Worm (Caenorhabditis elegans): ENCODE results near the gene sru-13.
A peak's percentile ranks its signal among the peaks of the same experiment; 100 is the strongest.

Gene sru-13

ce11 chrIV:12527217-12527616 is 4.8 kb upstream of the sru-13 start, which contains the start of gene F53B2.8 (continued):
- TF ChIP-seq fos-1 (tag; optimal IDR thresholded peaks at IDR 0.05), result no peak
- TF ChIP-seq tra-1 (GFP tag; IDR thresholded peaks at IDR 0.05), result no peak
- no peak for TF ChIP-seq F44E2.7 (GFP tag; IDR thresholded peaks at IDR 0.05)
- peak; percentile 81 for TF ChIP-seq dmd-6 (GFP tag; IDR thresholded peaks at IDR 0.05)
- no peak for TF ChIP-seq nhr-42 (GFP tag; IDR thresholded peaks at IDR 0.05)
- TF ChIP-seq nhr-11 (tag; optimal IDR thresholded peaks at IDR 0.05), result peak; percentile 10
- TF ChIP-seq lsy-2 (tag; optimal IDR thresholded peaks at IDR 0.05), result peak; percentile 17 to 37
- TF ChIP-seq skn-1 (tag; optimal IDR thresholded peaks at IDR 0.05), result no peak
- no peak for TF ChIP-seq ama-1 (optimal IDR thresholded peaks at IDR 0.05)
- peak; percentile 56 for TF ChIP-seq nhr-77 (tag; optimal IDR thresholded peaks at IDR 0.05)
- TF ChIP-seq rbr-2 (tag; optimal IDR thresholded peaks at IDR 0.05), result no peak
- no peak for TF ChIP-seq R02D3.7 (tag; optimal IDR thresholded peaks at IDR 0.05)
- no peak for TF ChIP-seq fkh-10 (GFP tag; optimal IDR thresholded peaks at IDR 0.05)
- no peak for TF ChIP-seq zfp-3 (GFP tag; conservative IDR thresholded peaks at IDR 0.05)
- no peak for TF ChIP-seq ceh-20 (GFP tag; IDR thresholded peaks at IDR 0.05)
- TF ChIP-seq lim-7 (GFP tag; IDR thresholded peaks at IDR 0.05), result no peak
- peak in 1 of 2 experiments; percentile 8 for TF ChIP-seq mdl-1 (tag; optimal IDR thresholded peaks at IDR 0.05)
- no peak for TF ChIP-seq lir-3 (tag; optimal IDR thresholded peaks at IDR 0.05)
- TF ChIP-seq nhr-6 (tag; optimal IDR thresholded peaks at IDR 0.05), result peak; percentile 95
- TF ChIP-seq ceh-32 (tag; optimal IDR thresholded peaks at IDR 0.05; ENCODE audit: poor library complexity), result no peak
- TF ChIP-seq aly-2 (tag; optimal IDR thresholded peaks at IDR 0.05), result no peak
- TF ChIP-seq snpc-4 (tag; optimal IDR thresholded peaks at IDR 0.05), result no peak
- TF ChIP-seq ztf-7 (tag; optimal IDR thresholded peaks at IDR 0.05), result peak; percentile 53
- no peak for TF ChIP-seq hmg-1.1 (GFP tag; IDR thresholded peaks at IDR 0.05)
- no peak for TF ChIP-seq lin-38 (GFP tag; IDR thresholded peaks at IDR 0.05)
- no peak for TF ChIP-seq nhr-10 (tag; optimal IDR thresholded peaks at IDR 0.05)
- no peak for TF ChIP-seq aha-1 (tag)
- TF ChIP-seq daf-16 (GFP tag; optimal IDR thresholded peaks at IDR 0.05), result peak in 1 of 2 experiments; percentile 40
- TF ChIP-seq daf-16 (tag; optimal IDR thresholded peaks at IDR 0.05), result peak; percentile 98
- TF ChIP-seq egl-43 (GFP tag; IDR thresholded peaks at IDR 0.05), result no peak
- TF ChIP-seq set-16 (GFP tag; IDR thresholded peaks at IDR 0.05), result no peak
- TF ChIP-seq lin-13 (GFP tag; optimal IDR thresholded peaks at IDR 0.05), result no peak
- TF ChIP-seq F49E8.2 (tag; optimal IDR thresholded peaks at IDR 0.05; ENCODE audit: borderline replicate concordance), result no peak
- TF ChIP-seq duxl-1 (tag; optimal IDR thresholded peaks at IDR 0.05; ENCODE audit: poor library complexity), result no peak
- no peak for TF ChIP-seq nhr-25 (tag; optimal IDR thresholded peaks at IDR 0.05; ENCODE audit: borderline replicate concordance, insufficient read depth)
- TF ChIP-seq php-3 (GFP tag; IDR thresholded peaks at IDR 0.05), result 0 out of 2 replicates have a peak, but pooled peaks have one; percentile 38
- no peak for TF ChIP-seq Y105C5A.15 (GFP tag; IDR thresholded peaks at IDR 0.05)
- no peak for TF ChIP-seq egl-27 (tag; optimal IDR thresholded peaks at IDR 0.05)
- no peak for TF ChIP-seq nhr-111 (GFP tag; optimal IDR thresholded peaks at IDR 0.05)
- TF ChIP-seq arid-1 (GFP tag; conservative IDR thresholded peaks at IDR 0.05), result no peak
- no peak for TF ChIP-seq ces-1 (GFP tag; optimal IDR thresholded peaks at IDR 0.05)
- TF ChIP-seq ctbp-1 (GFP tag; IDR thresholded peaks at IDR 0.05), result no peak
- TF ChIP-seq attf-4 (tag; optimal IDR thresholded peaks at IDR 0.05), result no peak
- peak; percentile 52 for TF ChIP-seq mes-2 (tag; optimal IDR thresholded peaks at IDR 0.05; ENCODE audit: poor library complexity, severe bottlenecking)
- no peak for TF ChIP-seq nhr-237 (tag; optimal IDR thresholded peaks at IDR 0.05)
- TF ChIP-seq nhr-102 (tag; optimal IDR thresholded peaks at IDR 0.05), result peak; percentile 37
- no peak for TF ChIP-seq mep-1 (tag; optimal IDR thresholded peaks at IDR 0.05)
- no peak for TF ChIP-seq F37D6.2 (tag; optimal IDR thresholded peaks at IDR 0.05)
- TF ChIP-seq pha-4 (GFP tag; IDR thresholded peaks at IDR 0.05), result no peak
- TF ChIP-seq pha-4 (tag; optimal IDR thresholded peaks at IDR 0.05), result no peak
- TF ChIP-seq Y75B8A.6 (GFP tag; IDR thresholded peaks at IDR 0.05), result no peak
- TF ChIP-seq nhr-48 (tag; optimal IDR thresholded peaks at IDR 0.05), result peak; percentile 23
- no peak for TF ChIP-seq F10B5.3 (tag; optimal IDR thresholded peaks at IDR 0.05)
